Fruit fly (Drosophila melanogaster) whole organism, embryonic: Measurements from ENCODE around the gene Arp10.

Source experiments
- BEAF-32 ChIP-seq: fragments of 200-800 bp; sonication (Bioruptor generic); optimal IDR thresholded peaks from 3 replicates; lab custom pipeline; 2017; ENCODE audit warnings: missing biosample characterization, missing genetic modification characterization, mild to moderate bottlenecking, moderate library complexity, missing genetic modification reagents
- Bgb ChIP-seq: fragments of 200-800 bp; sonication (Bioruptor generic); IDR thresholded peaks from 2 replicates; pipeline ENCODE4 v1.3.6; 2022; ENCODE audit warnings: missing biosample characterization, missing genetic modification characterization; ENCODE audit not compliant: partially characterized antibody
- CG12659 ChIP-seq: fragments of 200-800 bp; sonication (Bioruptor generic); optimal IDR thresholded peaks from 3 replicates; lab custom pipeline; 2017; ENCODE audit warnings: mild to moderate bottlenecking, missing biosample characterization, missing genetic modification reagents, missing genetic modification characterization
- CG13287 ChIP-seq: fragments of 200-800 bp; sonication (Bioruptor generic); IDR thresholded peaks from 2 replicates; pipeline ENCODE4 v1.3.6; 2022; ENCODE audit warnings: missing biosample characterization, missing genetic modification characterization; ENCODE audit not compliant: partially characterized antibody
- CG16813 ChIP-seq: fragments of 200-800 bp; sonication (Bioruptor generic); IDR thresholded peaks from 3 replicates; pipeline ENCODE4 v1.3.6; 2022; ENCODE audit warnings: missing biosample characterization, missing genetic modification characterization; ENCODE audit not compliant: partially characterized antibody
- CG17361 ChIP-seq: fragments of 200-800 bp; sonication (Bioruptor generic); IDR thresholded peaks from 3 replicates; pipeline ENCODE4 v1.3.6; 2022; ENCODE audit warnings: missing biosample characterization, missing genetic modification characterization
- CG3838 ChIP-seq: fragments of 200-800 bp; sonication (Bioruptor generic); optimal IDR thresholded peaks from 3 replicates; lab custom pipeline; 2016; ENCODE audit warnings: missing biosample characterization, missing genetic modification characterization
- CG4617 ChIP-seq: fragments of 200-800 bp; sonication (Bioruptor generic); optimal IDR thresholded peaks from 3 replicates; lab custom pipeline; 2016; ENCODE audit warnings: missing biosample characterization, missing genetic modification characterization, borderline replicate concordance
- CG8290 ChIP-seq, 3 experiments: fragments of 200-800 bp; sonication (Bioruptor generic); optimal IDR thresholded peaks; 2 replicates each; lab custom pipeline; 2016 to 2019; ENCODE audit warnings: missing biosample characterization in 3 of 3, missing genetic modification characterization in 3 of 3, mild to moderate bottlenecking in 2 of 3, moderate library complexity in 1 of 3
- CG8765 ChIP-seq: fragments of 200-800 bp; sonication (Bioruptor generic); IDR thresholded peaks from 2 replicates; pipeline ENCODE4 v1.3.6; 2022; ENCODE audit warnings: missing biosample characterization, missing genetic modification characterization
- CG9727 ChIP-seq: fragments of 200-800 bp; sonication (Bioruptor generic); optimal IDR thresholded peaks from 3 replicates; lab custom pipeline; 2017; ENCODE audit warnings: missing biosample characterization, mild to moderate bottlenecking, missing genetic modification characterization
- CG9817 ChIP-seq: fragments of 200-800 bp; sonication (Bioruptor generic); optimal IDR thresholded peaks from 2 replicates; lab custom pipeline; 2018; ENCODE audit warnings: missing biosample characterization, mild to moderate bottlenecking, missing genetic modification characterization, moderate library complexity
- CTCF ChIP-seq: fragments of 200-800 bp; sonication (Bioruptor generic); optimal IDR thresholded peaks from 2 replicates; lab custom pipeline; 2017; ENCODE audit warnings: missing biosample characterization, mild to moderate bottlenecking, missing genetic modification characterization, moderate library complexity
- Camta ChIP-seq: fragments of 200-800 bp; sonication (Bioruptor generic); optimal IDR thresholded peaks from 2 replicates; lab custom pipeline; 2016; ENCODE audit warnings: missing biosample characterization, missing genetic modification characterization
- D ChIP-seq, 2 experiments: fragments of 200-800 bp in 1 of 2; fragments of >200 bp in 1 of 2; sonication (Bioruptor generic) in 1 of 2; optimal IDR thresholded peaks; 2 replicates in 1 of 2; 3 replicates in 1 of 2; lab custom pipeline; 2017; ENCODE audit warnings: mild to moderate bottlenecking in 1 of 2, missing biosample characterization in 1 of 2, missing genetic modification characterization in 1 of 2, missing genetic modification reagents in 1 of 2
- Dll ChIP-seq: fragments of 200-800 bp; sonication (Bioruptor generic); IDR thresholded peaks from 4 replicates; pipeline ENCODE4 v1.3.6; 2022; ENCODE audit warnings: missing biosample characterization, missing genetic modification characterization; ENCODE audit not compliant: partially characterized antibody
- E2f2 ChIP-seq: fragments of 200-800 bp; sonication (Bioruptor generic); IDR thresholded peaks from 2 replicates; pipeline ENCODE4 v1.3.6; 2022; ENCODE audit warnings: missing biosample characterization, missing genetic modification characterization
- Ets97D ChIP-seq: fragments of 200-800 bp; sonication (Bioruptor generic); optimal IDR thresholded peaks from 3 replicates; lab custom pipeline; 2016; ENCODE audit warnings: missing biosample characterization, missing genetic modification characterization
- HLH4C ChIP-seq: fragments of 200-800 bp; sonication (Bioruptor generic); IDR thresholded peaks from 3 replicates; pipeline ENCODE4 v1.3.6; 2022; ENCODE audit warnings: missing biosample characterization, missing genetic modification characterization; ENCODE audit not compliant: partially characterized antibody
- HmgZ ChIP-seq: fragments of 200-800 bp; sonication (Bioruptor generic); optimal IDR thresholded peaks from 2 replicates; lab custom pipeline; 2018; ENCODE audit warnings: missing biosample characterization, mild to moderate bottlenecking, missing genetic modification characterization
- Hmx ChIP-seq: fragments of 200-800 bp; sonication (Bioruptor generic); optimal IDR thresholded peaks from 2 replicates; lab custom pipeline; 2016; ENCODE audit warnings: missing biosample characterization, missing genetic modification characterization
- MESR4 ChIP-seq: fragments of 200-800 bp; sonication (Bioruptor generic); optimal IDR thresholded peaks from 2 replicates; lab custom pipeline; 2018; ENCODE audit warnings: missing biosample characterization, mild to moderate bottlenecking, missing genetic modification characterization, moderate library complexity
- Optix ChIP-seq: fragments of 200-800 bp; sonication (Bioruptor generic); IDR thresholded peaks from 3 replicates; pipeline ENCODE4 v1.3.6; 2022; ENCODE audit warnings: missing biosample characterization, missing genetic modification characterization
- Sry-β ChIP-seq: fragments of 200-800 bp; sonication (Bioruptor generic); optimal IDR thresholded peaks from 2 replicates; lab custom pipeline; 2018; ENCODE audit warnings: missing biosample characterization, mild to moderate bottlenecking, missing genetic modification characterization, moderate library complexity
- Sry-δ ChIP-seq: fragments of 200-800 bp; sonication (Bioruptor generic); optimal IDR thresholded peaks from 2 replicates; lab custom pipeline; 2016; ENCODE audit warnings: missing biosample characterization, missing genetic modification characterization
- amos ChIP-seq: fragments of 200-800 bp; sonication (Bioruptor generic); IDR thresholded peaks from 2 replicates; pipeline ENCODE4 v1.3.6; 2022; ENCODE audit warnings: missing biosample characterization, missing genetic modification characterization; ENCODE audit not compliant: partially characterized antibody
- bbx ChIP-seq: fragments of 200-800 bp; sonication (Bioruptor generic); IDR thresholded peaks from 2 replicates; pipeline ENCODE4 v1.3.6; 2022; ENCODE audit warnings: missing biosample characterization, missing genetic modification characterization; ENCODE audit not compliant: partially characterized antibody
- chinmo ChIP-seq: fragments of 200-800 bp; sonication (Bioruptor generic); IDR thresholded peaks from 4 replicates; pipeline ENCODE4 v1.3.6; 2022; ENCODE audit warnings: missing biosample characterization, missing genetic modification characterization; ENCODE audit not compliant: partially characterized antibody
- chm ChIP-seq: fragments of 200-800 bp; sonication (Bioruptor generic); IDR thresholded peaks from 2 replicates; pipeline ENCODE4 v1.3.6; 2022; ENCODE audit warnings: missing biosample characterization, missing genetic modification characterization
- chn ChIP-seq: fragments of 200-800 bp; sonication (Bioruptor generic); optimal IDR thresholded peaks from 2 replicates; lab custom pipeline; 2016; ENCODE audit warnings: missing biosample characterization, missing genetic modification characterization
- crp ChIP-seq, 2 experiments: fragments of 200-800 bp; sonication (Bioruptor generic); optimal IDR thresholded peaks; 2 replicates in 1 of 2; 3 replicates in 1 of 2; lab custom pipeline; 2017; ENCODE audit warnings: missing biosample characterization in 2 of 2, missing genetic modification characterization in 2 of 2, mild to moderate bottlenecking in 1 of 2, moderate library complexity in 1 of 2
- eve ChIP-seq, 2 experiments: fragments of >200 bp; optimal IDR thresholded peaks; 2 replicates each; lab custom pipeline; 2017; ENCODE audit warnings: missing biosample characterization in 2 of 2, missing genetic modification characterization in 2 of 2
- fd96Cb ChIP-seq: fragments of 200-800 bp; sonication (Bioruptor generic); optimal IDR thresholded peaks from 2 replicates; lab custom pipeline; 2018; ENCODE audit warnings: missing biosample characterization, mild to moderate bottlenecking, missing genetic modification characterization, moderate library complexity
- knrl ChIP-seq: fragments of 200-800 bp; sonication (Bioruptor generic); IDR thresholded peaks from 3 replicates; pipeline ENCODE4 v1.3.6; 2022; ENCODE audit warnings: missing biosample characterization, missing genetic modification characterization; ENCODE audit not compliant: partially characterized antibody
- mirr ChIP-seq: fragments of 200-800 bp; sonication (Bioruptor generic); optimal IDR thresholded peaks from 3 replicates; lab custom pipeline; 2018; ENCODE audit warnings: missing biosample characterization, mild to moderate bottlenecking, missing genetic modification characterization
- nerfin-1 ChIP-seq: fragments of 200-800 bp; sonication (Bioruptor generic); optimal IDR thresholded peaks from 3 replicates; lab custom pipeline; 2019; ENCODE audit warnings: missing biosample characterization, mild to moderate bottlenecking, missing genetic modification characterization, moderate library complexity
- nmo ChIP-seq: fragments of 200-800 bp; sonication (Bioruptor generic); optimal IDR thresholded peaks from 2 replicates; lab custom pipeline; 2018; ENCODE audit warnings: missing biosample characterization, mild to moderate bottlenecking, missing genetic modification characterization, moderate library complexity
- pzg ChIP-seq: fragments of 200-800 bp; sonication (Bioruptor generic); optimal IDR thresholded peaks from 3 replicates; lab custom pipeline; 2018; ENCODE audit warnings: missing biosample characterization, mild to moderate bottlenecking, missing genetic modification characterization, moderate library complexity
- row ChIP-seq: fragments of 200-800 bp; sonication (Bioruptor generic); IDR thresholded peaks from 3 replicates; pipeline ENCODE4 v1.3.6; 2022; ENCODE audit warnings: missing biosample characterization, missing genetic modification characterization
- sd ChIP-seq: fragments of 200-800 bp; sonication (Bioruptor generic); optimal IDR thresholded peaks from 3 replicates; lab custom pipeline; 2018; ENCODE audit warnings: missing biosample characterization, mild to moderate bottlenecking, missing genetic modification characterization, moderate library complexity
- sens-2 ChIP-seq: fragments of 200-800 bp; sonication (Bioruptor generic); IDR thresholded peaks from 2 replicates; pipeline ENCODE4 v1.3.6; 2022; ENCODE audit warnings: missing biosample characterization, missing genetic modification characterization
- slp2 ChIP-seq: fragments of 200-800 bp; sonication (Bioruptor generic); optimal IDR thresholded peaks from 2 replicates; lab custom pipeline; 2016; ENCODE audit warnings: missing biosample characterization, missing genetic modification characterization
- ssp ChIP-seq: fragments of 200-800 bp; sonication (Bioruptor generic); IDR thresholded peaks from 2 replicates; pipeline ENCODE4 v1.3.6; 2022; ENCODE audit warnings: missing biosample characterization, missing genetic modification characterization
- trem ChIP-seq: fragments of 200-800 bp; optimal IDR thresholded peaks from 3 replicates; lab custom pipeline; 2019; ENCODE audit warnings: missing biosample characterization, mild to moderate bottlenecking, missing genetic modification characterization, moderate library complexity
- trh ChIP-seq: fragments of 200-800 bp; sonication (Bioruptor generic); optimal IDR thresholded peaks from 2 replicates; lab custom pipeline; 2016; ENCODE audit warnings: missing biosample characterization, missing genetic modification characterization
- tup ChIP-seq: fragments of 200-800 bp; sonication (Bioruptor generic); optimal IDR thresholded peaks from 2 replicates; lab custom pipeline; 2016; ENCODE audit warnings: missing biosample characterization, mild to moderate bottlenecking, missing genetic modification characterization, moderate library complexity
- wdn ChIP-seq: fragments of 200-800 bp; sonication (Bioruptor generic); IDR thresholded peaks from 2 replicates; pipeline ENCODE4 v1.3.6; 2022; ENCODE audit warnings: missing biosample characterization, missing genetic modification characterization
- zen ChIP-seq: fragments of 200-800 bp; sonication (Bioruptor generic); optimal IDR thresholded peaks from 3 replicates; lab custom pipeline; 2018; ENCODE audit warnings: missing biosample characterization, mild to moderate bottlenecking, missing genetic modification characterization, moderate library complexity
- zfh1 ChIP-seq: fragments of 200-800 bp; sonication (Bioruptor generic); IDR thresholded peaks from 3 replicates; pipeline ENCODE4 v1.3.6; 2022; ENCODE audit warnings: missing biosample characterization, missing genetic modification characterization

Gene Arp10

dm6 chrX:19622924-19623323, 23.1 kb downstream of the Arp10 start, which contains the start of the genes Naa20A and MKP-4 (continued):
- TF ChIP-seq wdn (GFP tag; lab: Robert Waterston, UW) = no peak
- peak; percentile 69; the same call in 1 of the 4 replicates for TF ChIP-seq chinmo (GFP tag; lab: Robert Waterston, UW)
- TF ChIP-seq CG3838 = no peak
- no peak for TF ChIP-seq Sry-β
- peak; percentile 36 for TF ChIP-seq CG12659
- TF ChIP-seq CG13287 (GFP tag; lab: Robert Waterston, UW) = peak; percentile 82
- no peak for TF ChIP-seq Hmx (GFP tag; lab: Kevin White, UChicago)
- peak; percentile 91 for TF ChIP-seq Sry-δ (GFP tag; lab: Kevin White, UChicago)
- TF ChIP-seq D (optimal IDR thresholded peaks at IDR 0.05; lab: Kevin White, UChicago) = no peak
- TF ChIP-seq D (GFP tag; optimal IDR thresholded peaks at IDR 0.05; lab: Kevin White, UChicago) = no peak
- peak; percentile 38 for TF ChIP-seq nerfin-1 (tag; lab: Kevin White, UChicago)
- TF ChIP-seq CG4617 (GFP tag; lab: Kevin White, UChicago) = peak; percentile 52
- no peak for TF ChIP-seq fd96Cb (tag; lab: Kevin White, UChicago)
- TF ChIP-seq trh (GFP tag; lab: Kevin White, UChicago) = no peak
- TF ChIP-seq CG9727 = no peak
- TF ChIP-seq sens-2 (GFP tag; lab: Robert Waterston, UW) = no peak
- peak; percentile 81 for TF ChIP-seq MESR4 (GFP tag; lab: Kevin White, UChicago)
- TF ChIP-seq Camta (GFP tag; lab: Kevin White, UChicago) = no peak
- TF ChIP-seq crp (GFP tag; optimal IDR thresholded peaks at IDR 0.05; lab: Kevin White, UChicago) = peak in 1 of 2 experiments; percentile 69
- peak; percentile 28; the same call in 1 of the 3 replicates for TF ChIP-seq row (GFP tag; lab: Robert Waterston, UW)
- TF ChIP-seq chm (GFP tag; lab: Robert Waterston, UW) = peak; percentile 37; the same call in 1 of the 2 replicates
- TF ChIP-seq amos (GFP tag; lab: Robert Waterston, UW) = peak; percentile 81
- no peak for TF ChIP-seq CG8765 (GFP tag; lab: Robert Waterston, UW)
- TF ChIP-seq Dll (GFP tag; lab: Robert Waterston, UW) = peak; percentile 73
- TF ChIP-seq mirr (GFP tag; lab: Kevin White, UChicago) = no peak
- TF ChIP-seq zen (tag; lab: Kevin White, UChicago) = no peak
- peak; percentile 12 for TF ChIP-seq nmo (GFP tag; lab: Kevin White, UChicago)
- TF ChIP-seq chn (GFP tag; lab: Kevin White, UChicago) = no peak
- TF ChIP-seq zfh1 (GFP tag; lab: Robert Waterston, UW) = no peak
- TF ChIP-seq eve (GFP tag; optimal IDR thresholded peaks at IDR 0.05; lab: Kevin White, UChicago) = no peak
- no peak for TF ChIP-seq CTCF (GFP tag; lab: Kevin White, UChicago)
- peak; percentile 76 for TF ChIP-seq bbx (GFP tag; lab: Robert Waterston, UW)
- no peak for TF ChIP-seq CG8290 (GFP tag; optimal IDR thresholded peaks at IDR 0.05; lab: Kevin White, UChicago)
- TF ChIP-seq CG8290 (tag; optimal IDR thresholded peaks at IDR 0.05; lab: Kevin White, UChicago) = no peak
- TF ChIP-seq Bgb (GFP tag; lab: Robert Waterston, UW) = peak; percentile 77; the same call in 1 of the 2 replicates
- peak; percentile 73 for TF ChIP-seq HLH4C
- TF ChIP-seq ssp (GFP tag; lab: Robert Waterston, UW) = peak; percentile 15; the same call in 1 of the 2 replicates
- peak; percentile 76 for TF ChIP-seq BEAF-32 (GFP tag; lab: Kevin White, UChicago)
- no peak for TF ChIP-seq tup
- peak; percentile 68 for TF ChIP-seq CG16813 (GFP tag; lab: Robert Waterston, UW)
- no peak for TF ChIP-seq CG17361
- no peak for TF ChIP-seq CG9817 (tag; lab: Kevin White, UChicago)
- peak; percentile 61; the same call in 1 of the 2 replicates for TF ChIP-seq E2f2 (GFP tag; lab: Robert Waterston, UW)
- peak; percentile 49 for TF ChIP-seq Ets97D (GFP tag; lab: Kevin White, UChicago)
- no peak for TF ChIP-seq sd (tag; lab: Kevin White, UChicago)
- peak; percentile 68 for TF ChIP-seq knrl
- peak; percentile 77 for TF ChIP-seq pzg
- TF ChIP-seq Optix = no peak
- TF ChIP-seq HmgZ (tag; lab: Kevin White, UChicago) = peak; percentile 34
- peak; percentile 26 for TF ChIP-seq trem (tag; lab: Kevin White, UChicago)
- TF ChIP-seq slp2 = no peak
